Fruit fly (Drosophila melanogaster): ENCODE measurements around the gene Daao2.

Daao2 gene

DNA sequence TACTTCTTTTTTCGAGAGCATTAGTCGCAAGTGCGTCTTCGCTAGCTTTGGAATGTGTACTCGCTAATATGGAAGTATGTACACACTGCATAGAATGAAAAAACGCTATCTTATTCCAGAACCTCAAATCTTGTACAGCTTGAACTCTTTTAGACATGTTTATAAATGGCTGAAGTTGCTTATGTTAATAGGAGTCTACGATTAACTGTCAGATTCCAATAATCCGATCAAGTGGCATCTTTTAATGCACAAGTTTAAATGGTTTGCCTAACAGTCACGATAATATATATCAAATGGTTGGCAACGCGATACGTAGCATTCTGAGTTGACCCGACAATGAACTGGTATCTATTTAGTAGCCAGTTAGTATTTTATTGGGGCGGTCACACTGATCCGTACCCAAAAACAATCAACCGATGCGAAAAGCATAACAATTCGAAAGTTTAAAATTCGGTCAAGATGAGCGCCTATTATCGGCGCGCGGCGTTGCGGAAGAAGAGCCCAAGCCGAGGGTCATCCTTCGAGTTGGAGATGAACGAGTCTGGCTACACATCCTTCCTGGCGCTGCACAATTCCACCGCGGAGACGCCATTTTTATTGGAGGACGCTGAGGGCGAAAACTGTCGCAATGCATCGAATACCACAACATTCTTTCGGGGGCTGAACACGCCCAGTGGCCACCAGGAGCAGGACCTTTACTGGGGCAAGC, 49.3 kb downstream of the Daao2 start, which contains the start of gene Rca1 (continued):
- TF ChIP-seq gsb (GFP tag; IDR thresholded peaks at IDR 0.05) (no peak), CG7372 (GFP tag; IDR thresholded peaks at IDR 0.05) (no peak), oc (tag; optimal IDR thresholded peaks at IDR 0.05) (no peak)

DNA sequence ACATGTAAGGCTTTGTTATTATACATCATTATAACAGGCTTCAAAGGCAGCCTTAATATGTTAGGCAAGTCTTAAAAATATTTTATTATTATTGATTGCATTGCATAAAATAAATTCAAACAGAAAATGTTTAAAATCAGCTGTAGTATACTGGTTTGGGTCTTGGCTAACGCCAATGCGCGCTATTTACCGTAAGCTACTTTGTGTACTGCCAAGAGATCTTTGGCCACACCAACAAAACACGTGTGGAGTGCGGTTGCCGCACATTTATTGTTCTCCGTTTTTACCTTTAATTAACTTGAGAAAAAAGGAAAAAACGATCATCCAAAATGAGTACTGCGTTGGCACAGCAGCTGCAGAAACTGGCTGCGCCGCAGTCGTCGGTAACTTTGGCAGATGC, 51.1 kb downstream of the Daao2 start:
- TF ChIP-seq CG1603 (tag; optimal IDR thresholded peaks at IDR 0.05) (peak; percentile 80), Lhr (GFP tag; optimal IDR thresholded peaks at IDR 0.05) (peak; percentile 31), CTCF (GFP tag; optimal IDR thresholded peaks at IDR 0.05) (peak; percentile 69), NC2β (GFP tag; optimal IDR thresholded peaks at IDR 0.05) (peak; percentile 20), cwo (GFP tag; optimal IDR thresholded peaks at IDR 0.05) (peak; percentile 76), nmo (GFP tag; optimal IDR thresholded peaks at IDR 0.05) (peak; percentile 50), bcd (GFP tag; optimal IDR thresholded peaks at IDR 0.05) (peak; percentile 19), dm (GFP tag; optimal IDR thresholded peaks at IDR 0.05) (peak; percentile 99), zf30C (GFP tag; optimal IDR thresholded peaks at IDR 0.05) (no peak), pita (GFP tag; optimal IDR thresholded peaks at IDR 0.05) (peak; percentile 70), HmgD (GFP tag; optimal IDR thresholded peaks at IDR 0.05) (peak; percentile 15), slou (GFP tag; optimal IDR thresholded peaks at IDR 0.05) (no peak), MBD-R2 (GFP tag; IDR thresholded peaks at IDR 0.05) (peak; percentile 96), CG9797 (GFP tag; optimal IDR thresholded peaks at IDR 0.05) (peak; percentile 88), row (GFP tag; IDR thresholded peaks at IDR 0.05) (peak; percentile 31; the same call in 1 of the 3 replicates), sens (GFP tag) (peak; percentile 41), CG16813 (GFP tag; IDR thresholded peaks at IDR 0.05; ENCODE audit: partially characterized antibody) (peak; percentile 32; the same call in 2 of the 3 replicates), CkIIα-i1 (GFP tag; IDR thresholded peaks at IDR 0.05) (no peak), Dek (tag; optimal IDR thresholded peaks at IDR 0.05) (peak; percentile 17), Elba2 (GFP tag; optimal IDR thresholded peaks at IDR 0.05) (peak; percentile 3), Jarid2 (GFP tag; optimal IDR thresholded peaks at IDR 0.05) (no peak), CG12071 (GFP tag; optimal IDR thresholded peaks at IDR 0.05) (no peak), CG13123 (GFP tag; optimal IDR thresholded peaks at IDR 0.05) (no peak), YL-1 (GFP tag; optimal IDR thresholded peaks at IDR 0.05) (peak; percentile 93), Ets97D (GFP tag; optimal IDR thresholded peaks at IDR 0.05) (peak; percentile 67), nerfin-1 (tag; optimal IDR thresholded peaks at IDR 0.05) (peak; percentile 23), Neu2 (GFP tag; optimal IDR thresholded peaks at IDR 0.05; ENCODE audit: borderline replicate concordance) (no peak), CG17802 (tag; optimal IDR thresholded peaks at IDR 0.05) (no peak), CG1024 (GFP tag; IDR thresholded peaks at IDR 0.05) (no peak), CHES-1-like (GFP tag; optimal IDR thresholded peaks at IDR 0.05) (peak; percentile 53), CG8924 (tag; optimal IDR thresholded peaks at IDR 0.05) (peak; percentile 59), pzg (GFP tag; optimal IDR thresholded peaks at IDR 0.05) (peak; percentile 92), CG17912 (GFP tag; optimal IDR thresholded peaks at IDR 0.05) (peak; percentile 17), Med (GFP tag) (peak; percentile 78), CG11247 (GFP tag; IDR thresholded peaks at IDR 0.05) (no peak), MESR4 (GFP tag; optimal IDR thresholded peaks at IDR 0.05) (peak; percentile 68), CG14710 (tag; optimal IDR thresholded peaks at IDR 0.05) (peak; percentile 96), CG4617 (GFP tag; optimal IDR thresholded peaks at IDR 0.05; ENCODE audit: borderline replicate concordance) (peak; percentile 63), Poxn (GFP tag; IDR thresholded peaks at IDR 0.05) (no peak), gce (GFP tag; IDR thresholded peaks at IDR 0.05) (no peak), CG4424 (GFP tag; optimal IDR thresholded peaks at IDR 0.05) (no peak), E2f2 (GFP tag; IDR thresholded peaks at IDR 0.05) (peak; percentile 83), trem (tag; optimal IDR thresholded peaks at IDR 0.05) (peak; percentile 72), Ets65A (GFP tag) (peak; percentile 20), Pdp1 (GFP tag; optimal IDR thresholded peaks at IDR 0.05) (peak in 1 of 2 experiments; percentile 82), CG9437 (GFP tag; optimal IDR thresholded peaks at IDR 0.05) (peak; percentile 86)

Measured in whole organism, embryonic.